Worm (Caenorhabditis elegans): ENCODE measurements around the gene vha-19.

vha-19 gene

DNA sequence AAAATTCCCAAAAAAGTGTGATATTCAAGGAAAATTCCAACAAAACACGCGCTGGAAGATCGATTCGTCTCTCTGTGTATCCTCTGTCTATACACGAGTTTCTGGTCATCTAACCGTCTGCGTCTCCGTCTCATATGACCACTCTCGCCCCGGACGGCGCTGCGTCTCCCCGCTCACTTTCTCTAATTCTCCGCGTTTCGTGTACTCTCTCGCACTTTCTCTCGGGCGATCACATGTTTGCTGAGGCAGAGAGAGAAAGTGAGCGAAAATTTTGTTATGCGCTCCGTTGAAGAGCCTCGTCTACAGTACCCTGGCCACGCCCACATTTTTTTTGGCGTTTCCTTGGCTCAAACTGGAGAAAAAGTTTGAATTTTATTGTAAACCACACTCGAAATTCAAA, 15.6 kb downstream of the vha-19 start (continued):
- TF ChIP-seq tra-1 (GFP tag; IDR thresholded peaks at IDR 0.05): 0 out of 2 replicates have a peak, but pooled peaks have one; percentile 46
- TF ChIP-seq zip-2 (tag; optimal IDR thresholded peaks at IDR 0.05): peak; percentile 7
- no peak for TF ChIP-seq php-3 (GFP tag; IDR thresholded peaks at IDR 0.05)
- TF ChIP-seq spr-3 (GFP tag; optimal IDR thresholded peaks at IDR 0.05): peak; percentile 39
- peak; percentile 63 for TF ChIP-seq nhr-48 (tag; optimal IDR thresholded peaks at IDR 0.05)
- peak; percentile 100 for TF ChIP-seq hlh-30 (tag; optimal IDR thresholded peaks at IDR 0.05; ENCODE audit: insufficient read depth)
- TF ChIP-seq snpc-1.2 (GFP tag; IDR thresholded peaks at IDR 0.05): peak; percentile 46; the same call in 1 of the 2 replicates
- TF ChIP-seq arid-1 (GFP tag; conservative IDR thresholded peaks at IDR 0.05): peak; percentile 68; the same call in 1 of the 2 replicates
- peak; percentile 60 for TF ChIP-seq nhr-77 (tag; optimal IDR thresholded peaks at IDR 0.05)
- no peak for TF ChIP-seq ZK546.5 (tag; optimal IDR thresholded peaks at IDR 0.05)
- TF ChIP-seq unc-39 (tag; optimal IDR thresholded peaks at IDR 0.05): no peak

DNA sequence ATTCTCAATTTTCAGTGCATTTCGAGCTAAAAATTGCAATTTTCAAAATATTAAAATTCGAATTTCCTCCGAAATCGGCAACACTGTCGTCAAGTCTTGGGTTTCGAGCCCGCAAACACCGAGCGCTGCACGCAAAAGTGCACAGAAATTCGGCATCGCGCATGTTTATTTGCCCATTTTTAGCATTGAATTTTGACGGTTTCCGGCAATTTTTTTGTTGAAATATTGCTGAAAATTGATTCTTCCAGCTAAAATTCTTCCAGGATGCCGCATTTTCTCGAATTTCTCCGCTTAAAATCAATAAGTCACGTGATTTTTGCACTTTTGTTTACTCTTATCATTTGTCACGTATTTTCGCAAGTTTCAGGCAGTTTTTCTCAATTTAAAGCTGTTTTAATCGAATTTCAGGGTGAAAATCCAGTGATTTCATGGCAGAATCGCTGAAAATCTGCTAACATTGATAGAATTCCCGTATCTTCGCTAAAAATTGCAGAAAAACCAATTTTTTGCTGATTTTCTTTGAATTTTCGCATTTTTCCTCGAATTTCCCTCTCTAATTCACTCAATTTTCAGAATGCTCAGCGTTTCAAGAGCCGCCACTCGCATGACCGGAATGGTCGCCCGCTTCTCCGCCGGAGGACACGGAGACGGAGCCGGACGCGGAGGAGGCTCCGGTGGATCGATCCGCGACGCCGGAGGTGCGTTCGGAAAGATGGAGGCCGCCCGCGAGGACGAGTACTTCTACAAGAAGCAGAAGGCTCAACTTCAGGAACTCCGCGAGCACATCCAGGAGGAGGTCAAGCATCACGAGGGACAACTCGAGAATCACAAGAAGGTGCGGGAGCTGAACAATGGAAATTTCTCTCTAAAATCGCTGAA, 16.6 kb downstream of the vha-19 start, which contains the start of gene mai-2:
Gene mai-2, plus strand, starts transcription at position 574 of the 879 bp plus-strand sequence.
- TF ChIP-seq ces-1 (GFP tag; optimal IDR thresholded peaks at IDR 0.05): no peak
- no peak for TF ChIP-seq unc-62 (GFP tag; optimal IDR thresholded peaks at IDR 0.05 in 1 of 2)
- no peak for TF ChIP-seq unc-62 (tag; optimal IDR thresholded peaks at IDR 0.05)
- TF ChIP-seq T26A8.4 (GFP tag; IDR thresholded peaks at IDR 0.05): no peak
- no peak for TF ChIP-seq nhr-10 (tag; optimal IDR thresholded peaks at IDR 0.05)
- no peak for TF ChIP-seq nhr-41 (GFP tag; IDR thresholded peaks at IDR 0.05)
- peak; percentile 91 for TF ChIP-seq hlh-30 (tag; optimal IDR thresholded peaks at IDR 0.05; ENCODE audit: insufficient read depth)
- peak; percentile 30; the same call in 1 of the 2 replicates for TF ChIP-seq madf-9 (GFP tag; conservative IDR thresholded peaks at IDR 0.05)
- no peak for TF ChIP-seq spr-1 (tag; optimal IDR thresholded peaks at IDR 0.05)
- TF ChIP-seq aha-1 (tag): peak; percentile 93
- TF ChIP-seq cey-2 (tag; optimal IDR thresholded peaks at IDR 0.05; ENCODE audit: borderline replicate concordance, insufficient read depth): no peak
- TF ChIP-seq R02D3.7 (tag; optimal IDR thresholded peaks at IDR 0.05): no peak
- TF ChIP-seq dve-1 (tag; optimal IDR thresholded peaks at IDR 0.05; ENCODE audit: insufficient read depth): peak; percentile 58
- peak; percentile 87 for TF ChIP-seq dpl-1 (GFP tag; optimal IDR thresholded peaks at IDR 0.05)
- TF ChIP-seq nhr-76 (tag; optimal IDR thresholded peaks at IDR 0.05): no peak
- no peak for TF ChIP-seq mxl-2 (GFP tag; conservative IDR thresholded peaks at IDR 0.05)
- TF ChIP-seq nhr-77 (tag; optimal IDR thresholded peaks at IDR 0.05): peak; percentile 18
- no peak for TF ChIP-seq dmd-6 (GFP tag; IDR thresholded peaks at IDR 0.05)
- peak; percentile 26 for TF ChIP-seq hlh-11 (tag; optimal IDR thresholded peaks at IDR 0.05)
- no peak for TF ChIP-seq skn-1 (tag; optimal IDR thresholded peaks at IDR 0.05)
- no peak for TF ChIP-seq aly-2 (tag; optimal IDR thresholded peaks at IDR 0.05)
- TF ChIP-seq lin-1 (GFP tag; IDR thresholded peaks at IDR 0.05): no peak
- TF ChIP-seq F44E2.7 (GFP tag; IDR thresholded peaks at IDR 0.05): no peak
- TF ChIP-seq lsy-2 (tag; optimal IDR thresholded peaks at IDR 0.05): peak in 1 of 2 experiments; percentile 77
- TF ChIP-seq madf-5 (GFP tag; IDR thresholded peaks at IDR 0.05): no peak
- no peak for TF ChIP-seq snpc-4 (tag; optimal IDR thresholded peaks at IDR 0.05)
- no peak for TF ChIP-seq lin-13 (GFP tag; optimal IDR thresholded peaks at IDR 0.05)
- 0 out of 2 replicates have a peak, but pooled peaks have one; percentile 20 for TF ChIP-seq ceh-20 (GFP tag; IDR thresholded peaks at IDR 0.05)
- TF ChIP-seq ZK546.5 (tag; optimal IDR thresholded peaks at IDR 0.05): no peak
- peak; percentile 10 for TF ChIP-seq duxl-1 (tag; optimal IDR thresholded peaks at IDR 0.05; ENCODE audit: poor library complexity)
- TF ChIP-seq ama-1 (optimal IDR thresholded peaks at IDR 0.05): peak; percentile 74
- TF ChIP-seq unc-39 (tag; optimal IDR thresholded peaks at IDR 0.05): no peak
- no peak for TF ChIP-seq ceh-62 (tag; optimal IDR thresholded peaks at IDR 0.05)
- TF ChIP-seq nhr-42 (GFP tag; IDR thresholded peaks at IDR 0.05): no peak
- peak; percentile 6 for TF ChIP-seq rbr-2 (tag; optimal IDR thresholded peaks at IDR 0.05)
- TF ChIP-seq hif-1 (tag; optimal IDR thresholded peaks at IDR 0.05): peak; percentile 76 to 97
- no peak for TF ChIP-seq F49E8.2 (tag; optimal IDR thresholded peaks at IDR 0.05; ENCODE audit: borderline replicate concordance)
- TF ChIP-seq nhr-11 (tag; optimal IDR thresholded peaks at IDR 0.05): no peak
- TF ChIP-seq nhr-6 (tag; optimal IDR thresholded peaks at IDR 0.05): peak; percentile 42
- TF ChIP-seq dmd-9 (GFP tag; IDR thresholded peaks at IDR 0.05): no peak
- TF ChIP-seq lin-38 (GFP tag; IDR thresholded peaks at IDR 0.05): no peak

All from whole organism, L4 larva.